Worm (Caenorhabditis elegans) whole organism, late embryonic: ENCODE data around the gene pbs-3.

Experiments used
- C38D4.7 ChIP-seq: fragments of 200-800 bp; sonication (Bioruptor generic); optimal IDR thresholded peaks from 2 replicates; lab custom pipeline; 2018; ENCODE audit warnings: mild to moderate bottlenecking, missing genetic modification characterization, moderate library complexity, missing compliant biosample characterization
- K09A11.1 ChIP-seq: sonication (generic microtip); optimal IDR thresholded peaks from 2 replicates; lab custom pipeline; 2017; ENCODE audit warnings: antibody characterized with exemption, mild to moderate bottlenecking, missing genetic modification characterization, missing compliant biosample characterization; ENCODE audit not compliant: insufficient read depth
- ceh-14 ChIP-seq: sonication (generic microtip); optimal IDR thresholded peaks from 2 replicates; lab custom pipeline; 2016; ENCODE audit warnings: missing genotype, missing genetic modification characterization, missing compliant biosample characterization
- ceh-18 ChIP-seq: sonication (generic microtip); optimal IDR thresholded peaks from 2 replicates; lab custom pipeline; 2016; ENCODE audit warnings: missing genetic modification characterization, missing compliant biosample characterization
- ceh-19 ChIP-seq: fragments of 200-800 bp; sonication (Bioruptor generic); optimal IDR thresholded peaks from 2 replicates; lab custom pipeline; 2018; ENCODE audit warnings: mild to moderate bottlenecking, missing genetic modification characterization, missing compliant biosample characterization
- ceh-22 ChIP-seq: sonication (generic microtip); optimal IDR thresholded peaks from 2 replicates; lab custom pipeline; 2017; ENCODE audit warnings: missing biosample characterization, missing genetic modification characterization
- ceh-24 ChIP-seq: sonication (generic microtip); optimal IDR thresholded peaks from 2 replicates; lab custom pipeline; 2016; ENCODE audit warnings: mild to moderate bottlenecking, missing genetic modification characterization, missing compliant biosample characterization
- ceh-31 ChIP-seq: sonication (generic microtip); optimal IDR thresholded peaks from 2 replicates; lab custom pipeline; 2016; ENCODE audit warnings: missing genetic modification characterization, missing compliant biosample characterization
- ceh-45 ChIP-seq: fragments of 200-800 bp; sonication (Bioruptor generic); IDR thresholded peaks from 2 replicates; pipeline ENCODE4 v1.3.6; 2022; ENCODE audit warnings: missing genetic modification reagents, missing genetic modification characterization, missing compliant biosample characterization
- ceh-48 ChIP-seq: sonication (generic microtip); optimal IDR thresholded peaks from 2 replicates; lab custom pipeline; 2016; ENCODE audit warnings: missing genetic modification characterization, inconsistent platforms, missing compliant biosample characterization
- che-1 ChIP-seq: sonication (generic microtip); optimal IDR thresholded peaks from 2 replicates; lab custom pipeline; 2016; ENCODE audit warnings: mild to moderate bottlenecking, missing genetic modification characterization, missing compliant biosample characterization
- dmd-4 ChIP-seq: sonication (generic microtip); optimal IDR thresholded peaks from 2 replicates; lab custom pipeline; 2016; ENCODE audit warnings: borderline replicate concordance, missing genetic modification characterization, missing compliant biosample characterization
- dve-1 ChIP-seq: sonication (generic microtip); optimal IDR thresholded peaks from 2 replicates; lab custom pipeline; 2017; ENCODE audit warnings: antibody characterized with exemption, mild to moderate bottlenecking, missing genetic modification characterization, missing compliant biosample characterization
- ets-4 ChIP-seq: sonication (generic microtip); optimal IDR thresholded peaks from 2 replicates; lab custom pipeline; 2016; ENCODE audit warnings: missing genetic modification characterization, missing compliant biosample characterization
- eyg-1 ChIP-seq: sonication (generic microtip); optimal IDR thresholded peaks from 2 replicates; lab custom pipeline; 2016; ENCODE audit warnings: missing genotype, missing genetic modification characterization, missing compliant biosample characterization
- fkh-10 ChIP-seq: fragments of 150-350 bp; optimal IDR thresholded peaks from 2 replicates; lab custom pipeline; 2014; ENCODE audit warnings: missing biosample characterization, missing genetic modification reagents, missing genetic modification characterization
- hlh-30 ChIP-seq: sonication (generic microtip); optimal IDR thresholded peaks from 2 replicates; lab custom pipeline; 2017; ENCODE audit warnings: antibody characterized with exemption, missing genetic modification characterization, missing compliant biosample characterization; ENCODE audit not compliant: insufficient read depth
- mec-3 ChIP-seq: sonication (generic microtip); optimal IDR thresholded peaks from 2 replicates; lab custom pipeline; 2016; ENCODE audit warnings: borderline replicate concordance, missing genetic modification characterization, missing compliant biosample characterization
- nfya-1 ChIP-seq: sonication (generic microtip); optimal IDR thresholded peaks from 2 replicates; lab custom pipeline; 2017; ENCODE audit warnings: missing genetic modification characterization, mild to moderate bottlenecking, missing compliant biosample characterization, antibody characterized with exemption, moderate library complexity
- odd-2 ChIP-seq: sonication (generic microtip); optimal IDR thresholded peaks from 2 replicates; lab custom pipeline; 2017; ENCODE audit warnings: antibody characterized with exemption, mild to moderate bottlenecking, missing genetic modification characterization, missing compliant biosample characterization
- pag-3 ChIP-seq: sonication (generic microtip); optimal IDR thresholded peaks from 2 replicates; lab custom pipeline; 2016; ENCODE audit warnings: missing compliant biosample characterization, missing genetic modification characterization, borderline replicate concordance
- pros-1 ChIP-seq: fragments of 150-350 bp; optimal IDR thresholded peaks from 2 replicates; lab custom pipeline; 2014; ENCODE audit warnings: missing biosample characterization, missing genetic modification reagents, missing genetic modification characterization
- rnt-1 ChIP-seq: sonication (generic microtip); optimal IDR thresholded peaks from 2 replicates; lab custom pipeline; 2016; ENCODE audit warnings: missing genetic modification characterization, missing compliant biosample characterization
- sdc-2 ChIP-seq: sonication (generic microtip); optimal IDR thresholded peaks from 2 replicates; lab custom pipeline; 2016; ENCODE audit warnings: missing genotype, missing genetic modification characterization, missing compliant biosample characterization
- sox-2 ChIP-seq: fragments of 200-800 bp; sonication (Bioruptor generic); IDR thresholded peaks from 2 replicates; pipeline ENCODE4 v1.3.6; 2022; ENCODE audit warnings: missing genetic modification reagents, missing genetic modification characterization, missing compliant biosample characterization
- syd-9 ChIP-seq: sonication (generic microtip); optimal IDR thresholded peaks from 2 replicates; lab custom pipeline; 2016; ENCODE audit warnings: mild to moderate bottlenecking, missing genetic modification characterization, moderate library complexity, missing compliant biosample characterization
- tbx-2 ChIP-seq: sonication (generic microtip); optimal IDR thresholded peaks from 2 replicates; lab custom pipeline; 2016; ENCODE audit warnings: missing genetic modification characterization, missing compliant biosample characterization
- unc-42 ChIP-seq: sonication (generic microtip); optimal IDR thresholded peaks from 2 replicates; lab custom pipeline; 2016; ENCODE audit warnings: missing genotype, missing genetic modification characterization, missing compliant biosample characterization
- unc-55 ChIP-seq: sonication (generic microtip); optimal IDR thresholded peaks from 2 replicates; lab custom pipeline; 2017; ENCODE audit warnings: missing biosample characterization, missing genetic modification reagents, missing genetic modification characterization
- zip-5 ChIP-seq: sonication (generic microtip); optimal IDR thresholded peaks from 2 replicates; lab custom pipeline; 2016; ENCODE audit warnings: missing genetic modification characterization, missing compliant biosample characterization
- ztf-16 ChIP-seq: sonication (generic microtip); optimal IDR thresholded peaks from 2 replicates; lab custom pipeline; 2017; ENCODE audit warnings: missing genetic modification characterization, missing compliant biosample characterization

The pbs-3 gene

ce11 chrII:5003660-5004059 is 48.4 kb upstream of the pbs-3 start, which contains the start of gene F59A6.10:
Gene F59A6.10 (plus strand): TSS chrII:5003960.
- no peak for TF ChIP-seq C38D4.7 (GFP tag; lab: Kevin White, UChicago)
- TF ChIP-seq mec-3 (tag; lab: Kevin White, UChicago), result no peak
- no peak for TF ChIP-seq fkh-10 (GFP tag; lab: Kevin White, UChicago)
- no peak for TF ChIP-seq eyg-1 (tag; lab: Kevin White, UChicago)
- TF ChIP-seq dmd-4, result no peak
- no peak for TF ChIP-seq syd-9 (tag; lab: Kevin White, UChicago)
- no peak for TF ChIP-seq che-1 (tag; lab: Kevin White, UChicago)
- TF ChIP-seq odd-2, result no peak
- no peak for TF ChIP-seq hlh-30 (tag; lab: Kevin White, UChicago)
- TF ChIP-seq pag-3 (tag; lab: Kevin White, UChicago), result no peak
- no peak for TF ChIP-seq nfya-1 (tag; lab: Kevin White, UChicago)

DNA sequence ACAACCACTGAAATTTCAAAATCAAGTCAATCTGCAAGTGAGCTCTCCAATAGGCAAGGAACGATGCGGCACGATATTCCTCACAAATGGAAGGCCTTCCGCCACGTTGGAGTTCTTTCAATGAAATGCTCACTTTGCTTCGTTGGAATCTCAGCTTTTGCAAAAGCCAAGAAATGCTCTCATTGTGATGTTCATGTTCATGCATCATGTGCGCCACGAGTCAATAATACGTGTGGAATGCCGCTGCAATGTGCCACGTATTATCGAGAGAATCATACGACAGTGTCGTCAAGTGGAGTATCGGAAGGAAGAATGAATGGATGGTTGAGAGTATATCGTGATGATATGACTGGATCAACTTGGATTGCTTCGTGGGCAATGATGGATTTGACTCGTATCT is 46.6 kb upstream of the pbs-3 start:
- TF ChIP-seq ceh-48 (no peak), ceh-22 (tag; lab: Kevin White, UChicago) (no peak), sox-2 (GFP tag; lab: Robert Waterston, UW) (no peak), mec-3 (tag; lab: Kevin White, UChicago) (no peak), ceh-45 (GFP tag; lab: Robert Waterston, UW) (no peak)

ce11 chrII:4999122-4999521 is 43.9 kb upstream of the pbs-3 start, which contains the start of gene citk-2:
Gene citk-2 (plus strand): TSS chrII:4999520.
- peak; percentile 26 for TF ChIP-seq ets-4 (tag; lab: Kevin White, UChicago)
- TF ChIP-seq nfya-1 (tag; lab: Kevin White, UChicago), result peak; percentile 86
- no peak for TF ChIP-seq ceh-24 (tag; lab: Kevin White, UChicago)
- peak; percentile 21 for TF ChIP-seq pros-1 (tag; lab: Kevin White, UChicago)
- peak; percentile 61 for TF ChIP-seq unc-55 (GFP tag; lab: Kevin White, UChicago)
- no peak for TF ChIP-seq zip-5
- TF ChIP-seq unc-42 (tag; lab: Kevin White, UChicago), result peak; percentile 77
- peak; percentile 20 for TF ChIP-seq rnt-1 (tag; lab: Kevin White, UChicago)
- peak; percentile 31 for TF ChIP-seq sdc-2
- TF ChIP-seq dve-1 (tag; lab: Kevin White, UChicago), result peak; percentile 39
- TF ChIP-seq ceh-31 (tag; lab: Kevin White, UChicago), result peak; percentile 73
- peak; percentile 9 for TF ChIP-seq tbx-2 (tag; lab: Kevin White, UChicago)
- no peak for TF ChIP-seq K09A11.1
- TF ChIP-seq ceh-14 (tag; lab: Kevin White, UChicago), result peak; percentile 1
- no peak for TF ChIP-seq mec-3 (tag; lab: Kevin White, UChicago)

DNA sequence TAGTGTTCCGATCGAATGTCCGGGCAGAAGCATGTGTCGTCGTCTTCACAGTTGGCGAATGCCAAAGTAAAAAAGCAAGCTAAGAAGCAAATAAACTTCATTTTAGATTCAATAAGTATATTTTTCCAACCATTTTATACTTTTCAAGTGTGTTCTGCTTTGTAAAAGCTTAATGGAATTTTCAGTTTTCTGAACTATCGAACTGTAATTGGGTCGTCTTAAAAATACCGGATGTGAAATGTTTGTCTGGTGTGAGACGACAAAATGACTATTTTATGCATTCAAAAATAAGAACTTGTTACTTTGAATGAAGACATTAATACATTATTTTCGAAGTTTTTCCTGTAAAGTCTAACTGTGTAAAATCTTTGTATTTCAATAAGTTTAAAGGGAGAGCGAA is 43.4 kb upstream of the pbs-3 start, which contains the start of gene F59A6.11:
Gene F59A6.11 (minus strand): TSS at position 101 of the 400 bp plus-strand sequence.
- no peak for TF ChIP-seq eyg-1 (tag; lab: Kevin White, UChicago)
- no peak for TF ChIP-seq ceh-19 (GFP tag; lab: Kevin White, UChicago)

ce11 chrII:4994939-4995338 is 39.7 kb upstream of the pbs-3 start, which contains the start of gene rnh-1.0:
Gene rnh-1.0 (plus strand): TSS chrII:4995327.
- TF ChIP-seq mec-3 (tag; lab: Kevin White, UChicago) (no peak), ztf-16 (tag; lab: Kevin White, UChicago) (no peak), ceh-18 (tag; lab: Kevin White, UChicago) (no peak), ceh-24 (tag; lab: Kevin White, UChicago) (no peak), unc-55 (GFP tag; lab: Kevin White, UChicago) (peak; percentile 31)
